Fruit fly (Drosophila melanogaster): Measurements from ENCODE around the gene CG31650.

Gene CG31650

DNA sequence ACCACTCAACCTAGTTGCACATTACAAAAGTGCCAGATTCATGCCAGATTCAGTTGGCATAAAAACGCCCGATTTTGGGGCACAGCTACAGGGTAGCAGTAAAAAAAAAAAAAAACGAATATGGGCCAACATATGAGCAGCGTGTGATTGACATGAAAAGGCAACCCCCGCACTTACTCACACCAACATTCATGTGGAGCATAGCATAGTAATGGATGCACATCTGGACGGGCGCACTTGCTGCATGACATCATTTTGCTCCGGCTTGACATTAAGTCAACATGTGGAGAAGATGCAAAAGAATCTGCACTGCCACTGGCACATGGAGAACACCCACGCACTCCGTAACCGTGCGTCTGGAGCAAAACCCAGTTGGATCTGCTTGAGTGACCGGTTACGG is 21.9 kb downstream of the CG31650 start:
- no peak for TF ChIP-seq pan (optimal IDR thresholded peaks at IDR 0.05)
- no peak for TF ChIP-seq jim (GFP tag; optimal IDR thresholded peaks at IDR 0.05)
- no peak for TF ChIP-seq Myc (optimal IDR thresholded peaks at IDR 0.05)
- no peak for TF ChIP-seq CG9705 (GFP tag; optimal IDR thresholded peaks at IDR 0.05)
- no peak for TF ChIP-seq tai (GFP tag; optimal IDR thresholded peaks at IDR 0.05)
- no peak for TF ChIP-seq fru (GFP tag; optimal IDR thresholded peaks at IDR 0.05)
- TF ChIP-seq Hr83 (GFP tag; optimal IDR thresholded peaks at IDR 0.05; ENCODE audit: poor library complexity, severe bottlenecking) = no peak
- no peak for TF ChIP-seq foxo (GFP tag; optimal IDR thresholded peaks at IDR 0.05)
- no peak for TF ChIP-seq Dfd (GFP tag; optimal IDR thresholded peaks at IDR 0.05)
- TF ChIP-seq br (GFP tag; optimal IDR thresholded peaks at IDR 0.05) = no peak
- TF ChIP-seq HLH106 (tag; optimal IDR thresholded peaks at IDR 0.05) = no peak
- TF ChIP-seq OdsH (GFP tag; optimal IDR thresholded peaks at IDR 0.05) = no peak

DNA sequence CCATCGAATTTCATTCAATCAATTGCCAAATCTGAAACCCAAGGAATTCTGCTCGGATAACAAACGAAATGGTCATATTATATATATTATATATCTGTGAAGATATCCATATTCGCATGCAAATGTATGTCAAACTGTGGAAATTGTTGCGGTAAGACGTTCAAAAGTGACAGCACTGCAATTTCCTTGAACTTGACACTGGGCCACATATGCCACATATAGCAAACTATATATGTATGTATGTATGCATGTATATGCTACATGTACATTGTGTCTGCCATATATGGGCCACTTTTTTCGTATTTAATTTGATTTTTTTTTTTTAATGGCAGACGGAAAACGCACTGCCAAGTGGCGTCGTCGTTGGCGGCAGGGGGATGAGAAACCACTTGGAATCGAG is 24.0 kb downstream of the CG31650 start:
- TF ChIP-seq ey (GFP tag; optimal IDR thresholded peaks at IDR 0.05) (no peak), Hr83 (GFP tag; optimal IDR thresholded peaks at IDR 0.05; ENCODE audit: poor library complexity, severe bottlenecking) (no peak), jim (GFP tag; optimal IDR thresholded peaks at IDR 0.05) (no peak), Dfd (GFP tag; optimal IDR thresholded peaks at IDR 0.05) (no peak), Sp1 (GFP tag; optimal IDR thresholded peaks at IDR 0.05) (no peak), usp (GFP tag; optimal IDR thresholded peaks at IDR 0.05) (no peak), Jra (GFP tag; optimal IDR thresholded peaks at IDR 0.05) (no peak), Dif (GFP tag; optimal IDR thresholded peaks at IDR 0.05; ENCODE audit: partially characterized antibody) (no peak), CG32264 (GFP tag; optimal IDR thresholded peaks at IDR 0.05) (no peak), Hr78 (GFP tag; optimal IDR thresholded peaks at IDR 0.05) (no peak), br (GFP tag; optimal IDR thresholded peaks at IDR 0.05) (no peak), foxo (GFP tag; optimal IDR thresholded peaks at IDR 0.05) (no peak), tai (GFP tag; optimal IDR thresholded peaks at IDR 0.05) (no peak), rgr (GFP tag; optimal IDR thresholded peaks at IDR 0.05) (no peak), sv (GFP tag; optimal IDR thresholded peaks at IDR 0.05) (no peak), CrebA (GFP tag; optimal IDR thresholded peaks at IDR 0.05; ENCODE audit: borderline replicate concordance) (no peak), CG9705 (GFP tag; optimal IDR thresholded peaks at IDR 0.05) (no peak), dl (GFP tag; optimal IDR thresholded peaks at IDR 0.05; ENCODE audit: insufficient read depth in 1 of 2, partially characterized antibody in 2 of 2) (no peak), OdsH (GFP tag; optimal IDR thresholded peaks at IDR 0.05) (no peak), Myc (optimal IDR thresholded peaks at IDR 0.05) (no peak)

DNA sequence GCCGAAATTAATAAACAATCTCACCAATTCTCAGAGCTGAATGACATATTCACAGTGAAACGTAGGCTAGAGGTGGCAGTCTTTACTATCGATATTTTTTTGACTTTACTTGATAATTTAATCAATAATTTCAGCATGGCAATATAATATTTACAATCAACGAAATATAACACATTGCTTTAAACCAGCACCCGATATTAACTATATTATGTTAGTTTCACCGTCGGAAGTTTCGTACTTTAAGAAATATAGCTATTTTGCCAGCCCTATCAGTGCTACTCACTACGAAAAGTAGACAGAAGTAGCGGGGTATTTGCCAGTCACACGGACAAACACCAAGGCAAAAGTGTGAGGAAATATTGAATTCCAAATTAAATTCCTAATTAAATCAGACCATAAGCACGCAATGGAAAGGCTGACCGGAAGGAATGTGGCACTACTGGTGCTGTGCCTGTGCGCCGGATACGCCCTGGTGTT is 33.7 kb downstream of the CG31650 start, which contains the start of the genes CG31917, Tfb5 and SelT:
CG31917 (minus strand) TSS at position 51 of the 477 bp plus-strand sequence.
Tfb5 (minus strand) TSS at position 51 of the 477 bp plus-strand sequence.
SelT (plus strand) TSS at position 139 of the 477 bp plus-strand sequence.
- TF ChIP-seq h (GFP tag; optimal IDR thresholded peaks at IDR 0.05) (peak; percentile 79), OdsH (GFP tag; optimal IDR thresholded peaks at IDR 0.05) (peak; percentile 55), HLH106 (tag; optimal IDR thresholded peaks at IDR 0.05) (peak; percentile 67), Dif (GFP tag; optimal IDR thresholded peaks at IDR 0.05; ENCODE audit: partially characterized antibody) (no peak), Hnf4 (GFP tag; optimal IDR thresholded peaks at IDR 0.05) (no peak), CG9705 (GFP tag; optimal IDR thresholded peaks at IDR 0.05) (peak; percentile 37), br (GFP tag; optimal IDR thresholded peaks at IDR 0.05) (peak; percentile 60), CG32264 (GFP tag; optimal IDR thresholded peaks at IDR 0.05) (peak; percentile 46), Myc (optimal IDR thresholded peaks at IDR 0.05) (peak; percentile 93), ey (GFP tag; optimal IDR thresholded peaks at IDR 0.05) (peak; percentile 72), fru (GFP tag; optimal IDR thresholded peaks at IDR 0.05) (peak; percentile 52), Rel (GFP tag; optimal IDR thresholded peaks at IDR 0.05) (no peak), Rel (tag; optimal IDR thresholded peaks at IDR 0.05) (no peak), jim (GFP tag; optimal IDR thresholded peaks at IDR 0.05) (no peak), tai (GFP tag; optimal IDR thresholded peaks at IDR 0.05) (no peak), psq (GFP tag; optimal IDR thresholded peaks at IDR 0.05) (peak; percentile 45), pan (optimal IDR thresholded peaks at IDR 0.05) (no peak), Vsx2 (GFP tag; optimal IDR thresholded peaks at IDR 0.05; ENCODE audit: partially characterized antibody) (no peak), Sp1 (GFP tag; optimal IDR thresholded peaks at IDR 0.05) (peak; percentile 55), rgr (GFP tag; optimal IDR thresholded peaks at IDR 0.05) (peak; percentile 75), foxo (GFP tag; optimal IDR thresholded peaks at IDR 0.05) (peak in 1 of 2 experiments; percentile 66), sage (GFP tag; optimal IDR thresholded peaks at IDR 0.05) (no peak), woc (GFP tag; optimal IDR thresholded peaks at IDR 0.05) (peak; percentile 92), sv (GFP tag; optimal IDR thresholded peaks at IDR 0.05) (peak; percentile 45)
